Fruit fly (Drosophila melanogaster): Measurements from ENCODE around the gene CG10864.

The CG10864 gene

dm6 chr3R:18402549-18403429, 8.6 kb downstream of the CG10864 start, which contains the start of the genes Wdr37 and koko (continued):
- TF ChIP-seq pita (GFP tag; optimal IDR thresholded peaks at IDR 0.05), result no peak
- TF ChIP-seq maf-S (GFP tag; optimal IDR thresholded peaks at IDR 0.05), result peak; percentile 56
- peak; percentile 51 for TF ChIP-seq knrl (GFP tag; IDR thresholded peaks at IDR 0.05; ENCODE audit: partially characterized antibody)
- TF ChIP-seq grn (GFP tag; optimal IDR thresholded peaks at IDR 0.05), result peak; percentile 72
- TF ChIP-seq ara (GFP tag; IDR thresholded peaks at IDR 0.05), result peak; percentile 97
- TF ChIP-seq CG2202 (tag; optimal IDR thresholded peaks at IDR 0.05), result peak; percentile 91
- TF ChIP-seq CTCF (GFP tag; optimal IDR thresholded peaks at IDR 0.05), result peak; percentile 44
- peak; percentile 54; the same call in 1 of the 2 replicates for TF ChIP-seq inv (GFP tag; IDR thresholded peaks at IDR 0.05; ENCODE audit: partially characterized antibody)
- peak; percentile 91 for TF ChIP-seq Gug (GFP tag; IDR thresholded peaks at IDR 0.05)
- peak; percentile 94 for TF ChIP-seq jigr1 (GFP tag; IDR thresholded peaks at IDR 0.05)
- TF ChIP-seq CG14710 (tag; optimal IDR thresholded peaks at IDR 0.05), result peak; percentile 98
- peak in 1 of 2 experiments; percentile 85 for TF ChIP-seq insv (GFP tag; optimal IDR thresholded peaks at IDR 0.05)
- TF ChIP-seq schlank (tag; optimal IDR thresholded peaks at IDR 0.05), result peak; percentile 83
- TF ChIP-seq nmo (GFP tag; optimal IDR thresholded peaks at IDR 0.05), result peak; percentile 99
- peak; percentile 62 for TF ChIP-seq amos (GFP tag; IDR thresholded peaks at IDR 0.05; ENCODE audit: partially characterized antibody)
- peak; percentile 97 for TF ChIP-seq rib (GFP tag; IDR thresholded peaks at IDR 0.05)
- peak in 1 of 2 experiments; percentile 95 for TF ChIP-seq Eip74EF (GFP tag; optimal IDR thresholded peaks at IDR 0.05)
- peak; percentile 98 for TF ChIP-seq CG4730 (GFP tag; IDR thresholded peaks at IDR 0.05)
- peak; percentile 83 for TF ChIP-seq nau (GFP tag; optimal IDR thresholded peaks at IDR 0.05)
- peak; percentile 97 for TF ChIP-seq Ssrp (tag; optimal IDR thresholded peaks at IDR 0.05)
- peak; percentile 98 for TF ChIP-seq CG10979 (tag; optimal IDR thresholded peaks at IDR 0.05)
- peak; percentile 65 for TF ChIP-seq ac (GFP tag; optimal IDR thresholded peaks at IDR 0.05)
- TF ChIP-seq CG7963 (GFP tag; IDR thresholded peaks at IDR 0.05; ENCODE audit: partially characterized antibody), result peak; percentile 35; the same call in 1 of the 3 replicates
- peak; percentile 28 for TF ChIP-seq ERR (GFP tag; optimal IDR thresholded peaks at IDR 0.05)
- TF ChIP-seq twi (tag; optimal IDR thresholded peaks at IDR 0.05), result peak; percentile 95
- 0 out of 3 replicates have a peak, but pooled peaks have one; percentile 54 for TF ChIP-seq CG16813 (GFP tag; IDR thresholded peaks at IDR 0.05; ENCODE audit: partially characterized antibody)
- no peak for TF ChIP-seq CG2129 (GFP tag; IDR thresholded peaks at IDR 0.05; ENCODE audit: partially characterized antibody)
- TF ChIP-seq dm (GFP tag; optimal IDR thresholded peaks at IDR 0.05), result peak; percentile 53
- TF ChIP-seq seq (GFP tag; IDR thresholded peaks at IDR 0.05), result peak; percentile 96
- peak; percentile 11 for TF ChIP-seq NK7.1 (GFP tag; optimal IDR thresholded peaks at IDR 0.05)
- TF ChIP-seq C15 (GFP tag; IDR thresholded peaks at IDR 0.05), result peak; percentile 94
- peak; percentile 63 for TF ChIP-seq shn (GFP tag; optimal IDR thresholded peaks at IDR 0.05)
- peak; percentile 51 for TF ChIP-seq Sry-δ (GFP tag; optimal IDR thresholded peaks at IDR 0.05)
- TF ChIP-seq D (optimal IDR thresholded peaks at IDR 0.05), result no peak
- TF ChIP-seq D (GFP tag; optimal IDR thresholded peaks at IDR 0.05), result peak; percentile 94
- peak; percentile 63 for TF ChIP-seq CG15479 (GFP tag; optimal IDR thresholded peaks at IDR 0.05)
- peak; percentile 19 for TF ChIP-seq fd64A (GFP tag; optimal IDR thresholded peaks at IDR 0.05)
- peak; percentile 84 for TF ChIP-seq CG10321 (GFP tag; IDR thresholded peaks at IDR 0.05)
- peak; percentile 94 for TF ChIP-seq cato (GFP tag; optimal IDR thresholded peaks at IDR 0.05; ENCODE audit: borderline replicate concordance)
- TF ChIP-seq CG1832 (GFP tag; optimal IDR thresholded peaks at IDR 0.05), result no peak
- peak; percentile 69 for TF ChIP-seq Atf-2 (GFP tag; optimal IDR thresholded peaks at IDR 0.05)
- TF ChIP-seq Mes4 (GFP tag; optimal IDR thresholded peaks at IDR 0.05), result peak; percentile 58
- 0 out of 3 replicates have a peak, but pooled peaks have one; percentile 8 for TF ChIP-seq z (GFP tag; IDR thresholded peaks at IDR 0.05)
- peak; percentile 78 to 96 for TF ChIP-seq dpn (GFP tag; optimal IDR thresholded peaks at IDR 0.05)
- no peak for TF ChIP-seq bigmax (GFP tag; optimal IDR thresholded peaks at IDR 0.05)
- TF ChIP-seq CG11085 (GFP tag; IDR thresholded peaks at IDR 0.05), result peak; percentile 98
- TF ChIP-seq corto (GFP tag; optimal IDR thresholded peaks at IDR 0.05), result peak; percentile 79
- TF ChIP-seq CG43689 (GFP tag; IDR thresholded peaks at IDR 0.05), result peak; percentile 94

Data from whole organism, embryonic.